Worm (Caenorhabditis elegans) whole organism, early embryonic: Measurements from ENCODE around the gene acdh-12.

Experiments
- F13C5.2 ChIP-seq: sonication (generic microtip); optimal IDR thresholded peaks from 2 replicates; lab custom pipeline; 2017; ENCODE audit warnings: mild to moderate bottlenecking, missing genetic modification characterization, inconsistent platforms, missing compliant biosample characterization
- aly-1 ChIP-seq: sonication (generic microtip); optimal IDR thresholded peaks from 2 replicates; lab custom pipeline; 2016; ENCODE audit warnings: missing genetic modification characterization, missing compliant biosample characterization
- ama-1 ChIP-seq: fragments of 150-350 bp; optimal IDR thresholded peaks from 2 replicates; lab custom pipeline; 2014
- ets-7 ChIP-seq: sonication (generic microtip); optimal IDR thresholded peaks from 2 replicates; lab custom pipeline; 2016; ENCODE audit warnings: missing genotype, missing genetic modification characterization, missing compliant biosample characterization
- flt-1 ChIP-seq: fragments of 200-800 bp; sonication (Bioruptor generic); IDR thresholded peaks from 2 replicates; pipeline ENCODE4 v1.3.6; 2022; ENCODE audit warnings: missing genetic modification characterization, missing compliant biosample characterization
- hmg-4 ChIP-seq: fragments of 200-800 bp; sonication (Bioruptor generic); optimal IDR thresholded peaks from 2 replicates; lab custom pipeline; 2018; ENCODE audit warnings: mild to moderate bottlenecking, missing genetic modification characterization, missing compliant biosample characterization
- hnd-1 ChIP-seq: sonication (generic microtip); optimal IDR thresholded peaks from 2 replicates; lab custom pipeline; 2016; ENCODE audit warnings: missing genetic modification characterization, missing compliant biosample characterization
- pes-1 ChIP-seq: fragments of 200-800 bp; sonication (Bioruptor generic); IDR thresholded peaks from 2 replicates; pipeline ENCODE4 v1.3.6; 2022; ENCODE audit warnings: missing genetic modification reagents, missing genetic modification characterization, missing compliant biosample characterization
- sea-1 ChIP-seq: fragments of 200-800 bp; sonication (Bioruptor generic); conservative IDR thresholded peaks from 2 replicates; pipeline ENCODE4 v1.3.6; 2022; ENCODE audit warnings: missing genetic modification characterization, missing compliant biosample characterization
- tbx-11 ChIP-seq: fragments of 200-800 bp; sonication (Bioruptor generic); IDR thresholded peaks from 2 replicates; pipeline ENCODE4 v1.3.6; 2022; ENCODE audit warnings: missing genetic modification characterization, missing compliant biosample characterization
- tbx-37 ChIP-seq: fragments of 200-800 bp; sonication (Bioruptor generic); conservative IDR thresholded peaks from 2 replicates; pipeline ENCODE4 v1.3.6; 2022; ENCODE audit warnings: missing genetic modification reagents, missing genetic modification characterization, missing compliant biosample characterization
- tra-4 ChIP-seq: sonication (generic microtip); optimal IDR thresholded peaks from 2 replicates; lab custom pipeline; 2017; ENCODE audit warnings: missing genetic modification characterization, missing compliant biosample characterization

DNA sequence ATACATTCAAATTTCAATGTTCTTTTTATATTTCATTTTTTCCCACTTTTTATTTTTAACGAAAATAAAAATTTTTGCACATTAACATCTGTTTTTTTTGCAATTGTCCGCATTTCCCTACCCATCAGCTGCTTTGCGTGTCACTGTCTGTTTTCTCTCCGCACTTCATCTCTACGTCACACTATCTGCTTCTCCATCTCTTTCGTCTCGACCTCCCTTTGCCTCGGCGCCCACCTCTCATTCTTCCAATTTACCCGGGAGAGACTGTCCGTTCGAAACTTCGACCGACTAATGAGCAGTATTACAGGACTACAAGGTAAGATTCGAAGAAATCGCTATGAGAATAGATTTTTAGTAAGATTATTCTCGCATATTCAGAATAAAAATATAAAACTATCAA, 40.0 kb downstream of the acdh-12 start, which contains the start of gene C27H5.2:
- TF ChIP-seq ama-1 (lab: Kevin White, UChicago) (no peak), tra-4 (tag; lab: Kevin White, UChicago) (no peak), tbx-11 (GFP tag; lab: Robert Waterston, UW) (no peak), hmg-4 (GFP tag; lab: Kevin White, UChicago) (no peak), pes-1 (GFP tag; lab: Robert Waterston, UW) (no peak), ets-7 (tag; lab: Kevin White, UChicago) (no peak), aly-1 (tag; lab: Kevin White, UChicago) (no peak), flt-1 (GFP tag; lab: Robert Waterston, UW) (no peak), tbx-37 (GFP tag; lab: Robert Waterston, UW) (no peak), hnd-1 (tag; lab: Kevin White, UChicago) (no peak), sea-1 (GFP tag; lab: Robert Waterston, UW) (no peak), F13C5.2 (tag; lab: Kevin White, UChicago) (no peak)
